Worm (Caenorhabditis elegans) whole organism, L4 larva: ENCODE data around the gene sulp-7.

Source experiments
- R02D3.7 ChIP-seq: fragments of 150-350 bp; sonication (generic microtip); optimal IDR thresholded peaks from 3 replicates; lab custom pipeline; 2014; ENCODE audit warnings: missing biosample characterization, missing genetic modification characterization
- hmg-1.1 ChIP-seq: fragments of 200-800 bp; sonication (Bioruptor generic); IDR thresholded peaks from 2 replicates; pipeline ENCODE4 v1.3.6; 2022; ENCODE audit warnings: missing genetic modification reagents, missing genetic modification characterization, missing compliant biosample characterization
- lin-13 ChIP-seq: fragments of 150-350 bp; optimal IDR thresholded peaks from 2 replicates; lab custom pipeline; 2014; ENCODE audit warnings: missing biosample characterization, missing genetic modification reagents, missing genetic modification characterization
- lin-15B ChIP-seq: fragments of 150-350 bp; sonication (generic microtip); optimal IDR thresholded peaks from 3 replicates; lab custom pipeline; 2014; ENCODE audit warnings: missing biosample characterization, missing genetic modification characterization
- nhr-25 ChIP-seq: sonication (generic microtip); optimal IDR thresholded peaks from 2 replicates; lab custom pipeline; 2017; ENCODE audit warnings: missing genetic modification characterization, mild to moderate bottlenecking, missing compliant biosample characterization, antibody characterized with exemption, moderate library complexity, borderline replicate concordance; ENCODE audit not compliant: insufficient read depth
- nhr-6 ChIP-seq: fragments of 150-350 bp; optimal IDR thresholded peaks from 2 replicates; lab custom pipeline; 2014; ENCODE audit warnings: missing biosample characterization, missing genetic modification characterization
- pha-4 ChIP-seq, 2 experiments: fragments of 150-350 bp in 1 of 2; fragments of 200-800 bp in 1 of 2; sonication (Bioruptor generic) in 1 of 2; IDR thresholded peaks in 1 of 2; optimal IDR thresholded peaks in 1 of 2; 2 replicates each; pipeline versions ENCODE4 v1.3.6 to Lab custom; 2014 to 2022; ENCODE audit warnings: missing genetic modification characterization in 2 of 2, missing genetic modification reagents in 2 of 2, missing biosample characterization in 1 of 2, missing compliant biosample characterization in 1 of 2
- unc-62 ChIP-seq, 3 experiments: fragments of 150-350 bp in 1 of 3; sonication (generic microtip); optimal IDR thresholded peaks in 2 of 3; peaks in 1 of 3; 1 replicate in 1 of 3; 2 replicates in 2 of 3; lab custom pipeline; 2014 to 2017; ENCODE audit warnings: missing biosample characterization in 3 of 3, missing genetic modification characterization in 3 of 3, missing genetic modification reagents in 3 of 3, missing genotype in 1 of 3

DNA sequence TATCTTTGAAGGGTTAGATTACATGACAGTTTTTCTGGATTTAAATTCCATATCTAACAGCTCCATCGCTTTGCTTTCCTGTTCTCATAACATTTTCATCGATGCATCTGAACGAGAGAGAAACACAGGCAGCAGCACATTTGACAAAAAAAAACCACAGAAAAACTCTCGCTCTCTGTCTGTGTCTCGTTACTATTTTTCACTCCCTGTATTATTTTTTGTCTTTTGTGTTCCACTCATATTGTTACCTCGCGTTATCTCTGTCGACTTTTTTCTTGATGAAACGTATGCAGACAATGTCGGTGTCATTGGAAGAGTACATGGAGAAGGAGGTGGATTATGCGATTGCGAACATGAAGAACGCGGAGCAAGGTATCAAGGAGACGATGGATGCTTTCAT is 8.5 kb downstream of the sulp-7 start, which contains the start of gene W04G3.11:
- TF ChIP-seq pha-4 (GFP tag; IDR thresholded peaks at IDR 0.05; lab: Robert Waterston, UW) (no peak), pha-4 (tag; optimal IDR thresholded peaks at IDR 0.05; lab: Kevin White, UChicago) (no peak), unc-62 (GFP tag; optimal IDR thresholded peaks at IDR 0.05 in 1 of 2; lab: Kevin White, UChicago) (peak in 1 of 2 experiments; percentile 77), unc-62 (tag; optimal IDR thresholded peaks at IDR 0.05; lab: Kevin White, UChicago) (no peak), lin-13 (no peak), nhr-6 (tag; lab: Kevin White, UChicago) (peak; percentile 15), hmg-1.1 (no peak), lin-15B (tag; lab: Kevin White, UChicago) (no peak), R02D3.7 (no peak), nhr-25 (tag; lab: Kevin White, UChicago) (no peak)
